Worm (Caenorhabditis elegans) whole organism, L2 larva: ENCODE results near the gene moa-1.

Source experiments
- ama-1 ChIP-seq: fragments of 150-350 bp; optimal IDR thresholded peaks from 2 replicates; lab custom pipeline; 2018; ENCODE audit warnings: inconsistent platforms
- blmp-1 ChIP-seq: sonication (generic microtip); optimal IDR thresholded peaks from 2 replicates; lab custom pipeline; 2017; ENCODE audit warnings: missing genetic modification characterization, mild to moderate bottlenecking, missing compliant biosample characterization, antibody characterized with exemption, moderate library complexity; ENCODE audit not compliant: insufficient read depth
- ceh-16 ChIP-seq: fragments of 150-350 bp; optimal IDR thresholded peaks from 2 replicates; lab custom pipeline; 2014; ENCODE audit warnings: missing biosample characterization, missing genetic modification characterization
- gmeb-1 ChIP-seq: fragments of 150-350 bp; optimal IDR thresholded peaks from 2 replicates; lab custom pipeline; 2014; ENCODE audit warnings: missing biosample characterization, missing genetic modification characterization
- mab-5 ChIP-seq: fragments of 150-350 bp; optimal IDR thresholded peaks from 2 replicates; lab custom pipeline; 2014; ENCODE audit warnings: missing biosample characterization, missing genetic modification characterization
- mbf-1 ChIP-seq: sonication (generic microtip); optimal IDR thresholded peaks from 2 replicates; lab custom pipeline; 2017; ENCODE audit warnings: missing biosample characterization, missing genetic modification characterization
- nhr-12 ChIP-seq: fragments of 150-350 bp; optimal IDR thresholded peaks from 2 replicates; lab custom pipeline; 2014; ENCODE audit warnings: missing biosample characterization, missing genetic modification characterization
- nhr-23 ChIP-seq: fragments of 150-350 bp; optimal IDR thresholded peaks from 2 replicates; lab custom pipeline; 2014; ENCODE audit warnings: missing biosample characterization, missing genetic modification reagents, missing genetic modification characterization
- nhr-77 ChIP-seq: fragments of 150-350 bp; optimal IDR thresholded peaks from 2 replicates; lab custom pipeline; 2014; ENCODE audit warnings: missing biosample characterization, missing genetic modification characterization
- snpc-4 ChIP-seq: fragments of 150-350 bp; optimal IDR thresholded peaks from 2 replicates; lab custom pipeline; 2014; ENCODE audit warnings: missing biosample characterization, missing genetic modification characterization
- unc-39 ChIP-seq: fragments of 150-350 bp; optimal IDR thresholded peaks from 2 replicates; lab custom pipeline; 2014; ENCODE audit warnings: missing biosample characterization, missing genetic modification characterization
- zag-1 ChIP-seq: fragments of 150-350 bp; optimal IDR thresholded peaks from 2 replicates; lab custom pipeline; 2014; ENCODE audit warnings: missing biosample characterization, missing genetic modification characterization
- ztf-11 ChIP-seq: sonication (generic microtip); optimal IDR thresholded peaks from 2 replicates; lab custom pipeline; 2017; ENCODE audit warnings: missing biosample characterization, missing genetic modification characterization

DNA sequence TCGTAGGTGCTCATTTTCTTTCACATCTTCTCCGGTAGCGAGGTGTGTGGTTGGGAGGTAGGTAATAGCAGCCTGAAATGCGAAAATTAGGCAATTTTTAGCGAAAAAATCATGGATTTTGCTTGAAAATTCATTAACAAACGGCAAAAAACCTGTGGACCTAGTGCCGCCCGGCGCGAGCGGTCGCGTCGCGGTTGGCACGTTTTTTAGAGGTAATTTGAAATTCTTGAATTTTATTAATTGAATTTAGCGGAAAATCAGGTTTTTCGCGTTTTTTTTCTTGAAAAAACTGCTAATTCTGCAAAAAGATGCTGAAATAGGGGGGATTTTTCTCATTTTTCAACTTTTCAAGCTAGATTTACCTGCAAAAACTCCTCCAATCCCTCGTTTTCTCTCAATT, 20.3 kb downstream of the moa-1 start:
- TF ChIP-seq ztf-11 (tag; lab: Kevin White, UChicago) (no peak), mab-5 (tag; lab: Kevin White, UChicago) (no peak), nhr-77 (tag; lab: Kevin White, UChicago) (no peak), blmp-1 (no peak), mbf-1 (tag; lab: Kevin White, UChicago) (no peak), ama-1 (lab: Kevin White, UChicago) (no peak), ceh-16 (tag; lab: Kevin White, UChicago) (no peak), snpc-4 (tag; lab: Kevin White, UChicago) (no peak), unc-39 (tag; lab: Kevin White, UChicago) (no peak), nhr-23 (tag; lab: Kevin White, UChicago) (no peak), nhr-12 (no peak), zag-1 (no peak), gmeb-1 (no peak)
